Worm (Caenorhabditis elegans) whole organism, L4/young adult: ENCODE data around the gene col-91.

Source experiments
- W03F9.2 ChIP-seq: fragments of 150-350 bp; optimal IDR thresholded peaks from 2 replicates; lab custom pipeline; 2014; ENCODE audit warnings: missing biosample characterization, missing genetic modification characterization
- dao-5 ChIP-seq: sonication (generic microtip); optimal IDR thresholded peaks from 2 replicates; lab custom pipeline; 2016; ENCODE audit warnings: missing genotype, missing genetic modification characterization, moderate library complexity, missing compliant biosample characterization
- him-1 ChIP-seq: sonication (generic microtip); optimal IDR thresholded peaks from 2 replicates; lab custom pipeline; 2016; ENCODE audit warnings: missing genotype, missing genetic modification reagents, missing genetic modification characterization, missing compliant biosample characterization

- TF ChIP-seq him-1 (tag; lab: Kevin White, UChicago) (no peak), W03F9.2 (tag; lab: Kevin White, UChicago) (no peak), dao-5 (tag; lab: Kevin White, UChicago) (no peak)
These were observed 43.4 kb downstream of the col-91 start for ce11 chrIII:8220081-8220480.
